Fruit fly (Drosophila melanogaster) whole organism, embryonic: ENCODE measurements around the gene Eip75B.

ENCODE experiments used
- ATbp ChIP-seq: fragments of 200-800 bp; sonication (Bioruptor generic); optimal IDR thresholded peaks from 2 replicates; lab custom pipeline; 2017; ENCODE audit warnings: missing biosample characterization, mild to moderate bottlenecking, missing genetic modification characterization, missing genetic modification reagents
- Atf-2 ChIP-seq: fragments of 200-800 bp; sonication (Bioruptor generic); optimal IDR thresholded peaks from 2 replicates; lab custom pipeline; 2016; ENCODE audit warnings: missing biosample characterization, missing genetic modification characterization
- Atf6 ChIP-seq: fragments of 200-800 bp; sonication (Bioruptor generic); IDR thresholded peaks from 2 replicates; pipeline ENCODE4 v1.3.6; 2022; ENCODE audit warnings: missing biosample characterization, missing genetic modification characterization
- BEAF-32 ChIP-seq: fragments of 200-800 bp; sonication (Bioruptor generic); optimal IDR thresholded peaks from 3 replicates; lab custom pipeline; 2017; ENCODE audit warnings: missing biosample characterization, missing genetic modification characterization, mild to moderate bottlenecking, moderate library complexity, missing genetic modification reagents
- Bdp1 ChIP-seq: fragments of 200-800 bp; sonication (Bioruptor generic); optimal IDR thresholded peaks from 3 replicates; lab custom pipeline; 2016; ENCODE audit warnings: missing biosample characterization, missing genetic modification characterization
- Bgb ChIP-seq: fragments of 200-800 bp; sonication (Bioruptor generic); IDR thresholded peaks from 2 replicates; pipeline ENCODE4 v1.3.6; 2022; ENCODE audit warnings: missing biosample characterization, missing genetic modification characterization; ENCODE audit not compliant: partially characterized antibody
- BtbVII ChIP-seq: fragments of 200-800 bp; sonication (Bioruptor generic); optimal IDR thresholded peaks from 3 replicates; lab custom pipeline; 2017; ENCODE audit warnings: missing biosample characterization, mild to moderate bottlenecking, missing genetic modification characterization
- C15 ChIP-seq: fragments of 200-800 bp; sonication (Bioruptor generic); IDR thresholded peaks from 3 replicates; pipeline ENCODE4 v1.3.6; 2022; ENCODE audit warnings: missing biosample characterization, missing genetic modification characterization
- CG11247 ChIP-seq: fragments of 200-800 bp; sonication (Bioruptor generic); IDR thresholded peaks from 2 replicates; pipeline ENCODE4 v1.3.6; 2022; ENCODE audit warnings: missing biosample characterization, missing genetic modification characterization
- CG11398 ChIP-seq: fragments of 200-800 bp; sonication (Bioruptor generic); optimal IDR thresholded peaks from 2 replicates; lab custom pipeline; 2016; ENCODE audit warnings: missing biosample characterization, missing genetic modification characterization
- CG11696 ChIP-seq: fragments of 200-800 bp; sonication (Bioruptor generic); IDR thresholded peaks from 2 replicates; pipeline ENCODE4 v1.3.6; 2022; ENCODE audit warnings: missing biosample characterization, missing genetic modification characterization
- CG12071 ChIP-seq: fragments of 200-800 bp; sonication (Bioruptor generic); optimal IDR thresholded peaks from 3 replicates; lab custom pipeline; 2018; ENCODE audit warnings: missing biosample characterization, mild to moderate bottlenecking, missing genetic modification characterization
- CG15696 ChIP-seq: fragments of 200-800 bp; sonication (Bioruptor generic); optimal IDR thresholded peaks from 2 replicates; lab custom pipeline; 2019; ENCODE audit warnings: missing biosample characterization, mild to moderate bottlenecking, missing genetic modification characterization, moderate library complexity
- CG16863 ChIP-seq: fragments of 200-800 bp; sonication (Bioruptor generic); optimal IDR thresholded peaks from 3 replicates; lab custom pipeline; 2016; ENCODE audit warnings: missing biosample characterization, missing genetic modification characterization
- CG17359 ChIP-seq: fragments of 200-800 bp; sonication (Bioruptor generic); optimal IDR thresholded peaks from 3 replicates; lab custom pipeline; 2018; ENCODE audit warnings: missing biosample characterization, mild to moderate bottlenecking, missing genetic modification characterization, moderate library complexity
- CG1832 ChIP-seq: fragments of 200-800 bp; sonication (Bioruptor generic); optimal IDR thresholded peaks from 2 replicates; lab custom pipeline; 2017; ENCODE audit warnings: missing biosample characterization, mild to moderate bottlenecking, missing genetic modification characterization, inconsistent platforms
- CG2712 ChIP-seq: fragments of 200-800 bp; optimal IDR thresholded peaks from 3 replicates; lab custom pipeline; 2019; ENCODE audit warnings: missing biosample characterization, mild to moderate bottlenecking, missing genetic modification characterization, moderate library complexity
- CG2875 ChIP-seq: fragments of 200-800 bp; sonication (Bioruptor generic); optimal IDR thresholded peaks from 2 replicates; lab custom pipeline; 2017; ENCODE audit warnings: missing biosample characterization, mild to moderate bottlenecking, missing genetic modification characterization, missing genetic modification reagents
- CG4820 ChIP-seq: fragments of 200-800 bp; sonication (Bioruptor generic); optimal IDR thresholded peaks from 3 replicates; lab custom pipeline; 2016; ENCODE audit warnings: missing biosample characterization, missing genetic modification characterization
- CG5180 ChIP-seq: fragments of 200-800 bp; sonication (Bioruptor generic); optimal IDR thresholded peaks from 3 replicates; lab custom pipeline; 2017; ENCODE audit warnings: missing biosample characterization, missing genetic modification characterization, mild to moderate bottlenecking, moderate library complexity, missing genetic modification reagents
- CG7556 ChIP-seq: fragments of 200-800 bp; sonication (Bioruptor generic); optimal IDR thresholded peaks from 2 replicates; lab custom pipeline; 2017; ENCODE audit warnings: missing biosample characterization, mild to moderate bottlenecking, missing genetic modification characterization
- CG8089 ChIP-seq: fragments of 200-800 bp; sonication (Bioruptor generic); optimal IDR thresholded peaks from 3 replicates; lab custom pipeline; 2016; ENCODE audit warnings: missing biosample characterization, missing genetic modification characterization
- Dp ChIP-seq: fragments of 200-800 bp; sonication (Bioruptor generic); optimal IDR thresholded peaks from 2 replicates; lab custom pipeline; 2018; ENCODE audit warnings: missing biosample characterization, mild to moderate bottlenecking, missing genetic modification characterization, moderate library complexity
- Drgx ChIP-seq: fragments of 200-800 bp; sonication (Bioruptor generic); IDR thresholded peaks from 2 replicates; pipeline ENCODE4 v1.3.6; 2022; ENCODE audit warnings: missing biosample characterization, missing genetic modification characterization
- HLH4C ChIP-seq: fragments of 200-800 bp; sonication (Bioruptor generic); IDR thresholded peaks from 3 replicates; pipeline ENCODE4 v1.3.6; 2022; ENCODE audit warnings: missing biosample characterization, missing genetic modification characterization; ENCODE audit not compliant: partially characterized antibody
- HmgZ ChIP-seq: fragments of 200-800 bp; sonication (Bioruptor generic); optimal IDR thresholded peaks from 2 replicates; lab custom pipeline; 2018; ENCODE audit warnings: missing biosample characterization, mild to moderate bottlenecking, missing genetic modification characterization
- Lpt ChIP-seq: fragments of >200 bp; optimal IDR thresholded peaks from 2 replicates; lab custom pipeline; 2018; ENCODE audit warnings: missing biosample characterization, missing genetic modification characterization
- MESR4 ChIP-seq: fragments of 200-800 bp; sonication (Bioruptor generic); optimal IDR thresholded peaks from 2 replicates; lab custom pipeline; 2018; ENCODE audit warnings: missing biosample characterization, mild to moderate bottlenecking, missing genetic modification characterization, moderate library complexity
- Myb ChIP-seq: fragments of 200-800 bp; sonication (Bioruptor generic); optimal IDR thresholded peaks from 2 replicates; lab custom pipeline; 2016; ENCODE audit warnings: missing biosample characterization, missing genetic modification characterization
- Oaz ChIP-seq: fragments of 200-800 bp; sonication (Bioruptor generic); IDR thresholded peaks from 2 replicates; pipeline ENCODE4 v1.3.6; 2022; ENCODE audit warnings: missing biosample characterization, missing genetic modification characterization
- Rfx ChIP-seq: fragments of 200-800 bp; sonication (Bioruptor generic); IDR thresholded peaks from 2 replicates; pipeline ENCODE4 v1.3.6; 2022; ENCODE audit warnings: missing biosample characterization, missing genetic modification characterization
- Side ChIP-seq: fragments of 200-800 bp; sonication (Bioruptor generic); optimal IDR thresholded peaks from 2 replicates; lab custom pipeline; 2016; ENCODE audit warnings: missing biosample characterization, missing genetic modification characterization
- Sox100B ChIP-seq: fragments of 200-800 bp; sonication (Bioruptor generic); optimal IDR thresholded peaks from 3 replicates; lab custom pipeline; 2018; ENCODE audit warnings: missing biosample characterization, mild to moderate bottlenecking, missing genetic modification characterization
- Sox102F ChIP-seq: fragments of 200-800 bp; sonication (Bioruptor generic); optimal IDR thresholded peaks from 2 replicates; lab custom pipeline; 2018; ENCODE audit warnings: missing biosample characterization, mild to moderate bottlenecking, missing genetic modification characterization, moderate library complexity
- ap ChIP-seq: fragments of 200-800 bp; sonication (Bioruptor generic); IDR thresholded peaks from 2 replicates; pipeline ENCODE4 v1.3.6; 2022; ENCODE audit warnings: missing biosample characterization, missing genetic modification characterization
- caup ChIP-seq: fragments of 200-800 bp; sonication (Bioruptor generic); optimal IDR thresholded peaks from 3 replicates; lab custom pipeline; 2017; ENCODE audit warnings: missing biosample characterization, mild to moderate bottlenecking, missing genetic modification characterization, moderate library complexity; ENCODE audit not compliant: severe bottlenecking
- cg ChIP-seq: fragments of 200-800 bp; sonication (Bioruptor generic); optimal IDR thresholded peaks from 3 replicates; lab custom pipeline; 2019; ENCODE audit warnings: missing biosample characterization, mild to moderate bottlenecking, missing genetic modification characterization, moderate library complexity
- chinmo ChIP-seq: fragments of 200-800 bp; sonication (Bioruptor generic); IDR thresholded peaks from 4 replicates; pipeline ENCODE4 v1.3.6; 2022; ENCODE audit warnings: missing biosample characterization, missing genetic modification characterization; ENCODE audit not compliant: partially characterized antibody
- dan ChIP-seq: fragments of 200-800 bp; sonication (Bioruptor generic); IDR thresholded peaks from 2 replicates; pipeline ENCODE4 v1.3.6; 2022; ENCODE audit warnings: missing biosample characterization, missing genetic modification characterization
- en ChIP-seq: fragments of 200-800 bp; sonication (Bioruptor generic); optimal IDR thresholded peaks from 2 replicates; lab custom pipeline; 2016; ENCODE audit warnings: missing biosample characterization, missing genetic modification characterization
- kni ChIP-seq: fragments of 200-800 bp; sonication (Bioruptor generic); optimal IDR thresholded peaks from 3 replicates; lab custom pipeline; 2017; ENCODE audit warnings: mild to moderate bottlenecking, missing biosample characterization, missing genetic modification reagents, missing genetic modification characterization
- lab ChIP-seq: fragments of 200-800 bp; sonication (Bioruptor generic); optimal IDR thresholded peaks from 3 replicates; lab custom pipeline; 2017; ENCODE audit warnings: missing biosample characterization, missing genetic modification characterization, mild to moderate bottlenecking, moderate library complexity, missing genetic modification reagents
- lilli ChIP-seq: fragments of 200-800 bp; sonication (Bioruptor generic); optimal IDR thresholded peaks from 3 replicates; lab custom pipeline; 2016; ENCODE audit warnings: missing biosample characterization, missing genetic modification characterization
- lmd ChIP-seq: fragments of 200-800 bp; sonication (Bioruptor generic); IDR thresholded peaks from 2 replicates; pipeline ENCODE4 v1.3.6; 2022; ENCODE audit warnings: missing biosample characterization, missing genetic modification characterization
- lola ChIP-seq, 3 experiments: fragments of >200 bp in 2 of 3; fragments of 200-800 bp in 1 of 3; sonication (Bioruptor generic) in 1 of 3; optimal IDR thresholded peaks; 2 replicates each; lab custom pipeline; 2017 to 2019; ENCODE audit warnings: missing biosample characterization in 3 of 3, missing genetic modification characterization in 3 of 3, mild to moderate bottlenecking in 1 of 3, moderate library complexity in 1 of 3
- nau ChIP-seq: fragments of 200-800 bp; sonication (Bioruptor generic); optimal IDR thresholded peaks from 3 replicates; lab custom pipeline; 2017; ENCODE audit warnings: missing biosample characterization, mild to moderate bottlenecking, missing genetic modification characterization, missing genetic modification reagents
- otp ChIP-seq: fragments of 200-800 bp; sonication (Bioruptor generic); IDR thresholded peaks from 3 replicates; pipeline ENCODE4, ENCODE4 v1.3.6; 2022; ENCODE audit warnings: missing biosample characterization, missing genetic modification characterization
- rib ChIP-seq: fragments of 200-800 bp; sonication (Bioruptor generic); IDR thresholded peaks from 2 replicates; pipeline ENCODE4 v1.3.6; 2022; ENCODE audit warnings: missing biosample characterization, missing genetic modification characterization
- shn ChIP-seq: fragments of 200-800 bp; sonication (Bioruptor generic); optimal IDR thresholded peaks from 3 replicates; lab custom pipeline; 2016; ENCODE audit warnings: missing biosample characterization, missing genetic modification characterization
- sima ChIP-seq: fragments of 200-800 bp; sonication (Bioruptor generic); optimal IDR thresholded peaks from 2 replicates; lab custom pipeline; 2016; ENCODE audit warnings: missing biosample characterization, missing genetic modification characterization

Gene Eip75B

dm6 chr3L:18020944-18021343 lies 43.6 kb downstream of the Eip75B start (continued):
- TF ChIP-seq CG2712 (tag; lab: Kevin White, UChicago) (no peak), kni (GFP tag; lab: Kevin White, UChicago) (peak; percentile 40), en (GFP tag; lab: Kevin White, UChicago) (no peak), Sox100B (GFP tag; lab: Kevin White, UChicago) (peak; percentile 6), lola (GFP tag; optimal IDR thresholded peaks at IDR 0.05; lab: Kevin White, UChicago) (no peak), Atf-2 (GFP tag; lab: Kevin White, UChicago) (no peak), BtbVII (GFP tag; lab: Kevin White, UChicago) (peak; percentile 5), rib (GFP tag; lab: Robert Waterston, UW) (peak; percentile 17; the same call in 1 of the 2 replicates), CG7556 (GFP tag; lab: Kevin White, UChicago) (no peak), Bgb (GFP tag; lab: Robert Waterston, UW) (no peak), lmd (GFP tag; lab: Robert Waterston, UW) (no peak), MESR4 (GFP tag; lab: Kevin White, UChicago) (no peak), CG11696 (0 out of 2 replicates have a peak, but pooled peaks have one; percentile 27), C15 (no peak), cg (GFP tag; lab: Kevin White, UChicago) (peak; percentile 85), CG15696 (no peak), otp (peak; percentile 40; the same call in 1 of the 3 replicates), CG2875 (no peak), lilli (GFP tag; lab: Kevin White, UChicago) (no peak), Rfx (peak; percentile 20; the same call in 1 of the 2 replicates), Dp (GFP tag; lab: Kevin White, UChicago) (no peak), caup (GFP tag; lab: Kevin White, UChicago) (peak; percentile 31), Sox102F (GFP tag; lab: Kevin White, UChicago) (no peak), Atf6 (no peak), Bdp1 (GFP tag; lab: Kevin White, UChicago) (no peak), Drgx (GFP tag; lab: Robert Waterston, UW) (peak; percentile 15; the same call in 1 of the 2 replicates), lab (GFP tag; lab: Kevin White, UChicago) (peak; percentile 45), BEAF-32 (no peak), HmgZ (peak; percentile 3), CG17359 (tag; lab: Kevin White, UChicago) (peak; percentile 9), CG8089 (GFP tag; lab: Kevin White, UChicago) (no peak), Myb (GFP tag; lab: Kevin White, UChicago) (no peak), ATbp (GFP tag; lab: Kevin White, UChicago) (no peak), chinmo (GFP tag; lab: Robert Waterston, UW) (peak; percentile 83; the same call in 3 of the 4 replicates), CG11247 (GFP tag; lab: Robert Waterston, UW) (no peak), shn (GFP tag; lab: Kevin White, UChicago) (no peak), CG5180 (GFP tag; lab: Kevin White, UChicago) (no peak), CG11398 (no peak), Lpt (no peak), CG4820 (GFP tag; lab: Kevin White, UChicago) (no peak), CG1832 (GFP tag; lab: Kevin White, UChicago) (peak; percentile 3), Side (no peak), CG16863 (GFP tag; lab: Kevin White, UChicago) (no peak), nau (GFP tag; lab: Kevin White, UChicago) (peak; percentile 3), CG12071 (GFP tag; lab: Kevin White, UChicago) (peak; percentile 57), ap (GFP tag; lab: Robert Waterston, UW) (no peak), HLH4C (GFP tag; lab: Robert Waterston, UW) (no peak), dan (no peak), Oaz (GFP tag; lab: Robert Waterston, UW) (no peak), sima (no peak)
